Fruit fly (Drosophila melanogaster) whole organism, embryonic: Measurements from ENCODE around the gene CG1847.

Experiments
- CG1024 ChIP-seq: fragments of 200-800 bp; sonication (Bioruptor generic); IDR thresholded peaks from 2 replicates; pipeline ENCODE4 v1.3.6; 2022; ENCODE audit warnings: missing biosample characterization, missing genetic modification characterization
- CG11456 ChIP-seq: fragments of 200-800 bp; sonication (Bioruptor generic); IDR thresholded peaks from 3 replicates; pipeline ENCODE4 v1.3.6; 2022; ENCODE audit warnings: missing biosample characterization, missing genetic modification characterization
- CG14014 ChIP-seq: fragments of 200-800 bp; sonication (Bioruptor generic); IDR thresholded peaks from 2 replicates; pipeline ENCODE4 v1.3.6; 2022; ENCODE audit warnings: missing biosample characterization, missing genetic modification characterization
- CG9609 ChIP-seq: fragments of 200-800 bp; sonication (Bioruptor generic); optimal IDR thresholded peaks from 3 replicates; lab custom pipeline; 2016; ENCODE audit warnings: missing biosample characterization, missing genetic modification characterization
- Hr3 ChIP-seq: fragments of 200-800 bp; sonication (Bioruptor generic); optimal IDR thresholded peaks from 3 replicates; lab custom pipeline; 2016; ENCODE audit warnings: missing biosample characterization, missing genetic modification characterization
- Sry-δ ChIP-seq: fragments of 200-800 bp; sonication (Bioruptor generic); optimal IDR thresholded peaks from 2 replicates; lab custom pipeline; 2016; ENCODE audit warnings: missing biosample characterization, missing genetic modification characterization
- repo ChIP-seq: fragments of 200-800 bp; sonication (Bioruptor generic); optimal IDR thresholded peaks from 2 replicates; lab custom pipeline; 2016; ENCODE audit warnings: missing biosample characterization, missing genetic modification characterization
- slou ChIP-seq: fragments of 200-800 bp; sonication (Bioruptor generic); optimal IDR thresholded peaks from 3 replicates; lab custom pipeline; 2016; ENCODE audit warnings: missing biosample characterization, missing genetic modification characterization
- twi ChIP-seq: fragments of 200-800 bp; optimal IDR thresholded peaks from 2 replicates; lab custom pipeline; 2019; ENCODE audit warnings: missing biosample characterization, mild to moderate bottlenecking, missing genetic modification characterization, moderate library complexity

DNA sequence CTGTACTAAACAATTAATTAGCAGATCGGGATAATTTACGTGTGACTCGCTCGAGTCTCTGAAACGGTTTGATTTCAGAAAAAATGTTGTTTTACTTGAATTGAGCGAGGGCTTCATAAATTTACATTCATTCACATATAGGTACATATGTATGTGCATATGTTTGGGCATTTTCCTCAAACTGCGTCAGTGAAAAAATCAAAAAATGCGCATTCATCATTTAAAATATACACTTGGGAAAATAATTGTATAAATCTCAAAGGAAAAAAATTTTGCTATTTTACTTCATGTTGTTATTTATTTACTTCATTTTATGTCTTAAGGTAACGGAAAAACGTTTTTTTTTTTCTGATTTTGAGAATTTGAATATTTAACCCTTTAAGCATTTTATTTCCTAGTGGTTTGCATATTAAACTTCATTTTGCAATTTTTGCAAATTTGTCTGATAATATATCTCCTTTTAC lies 37.9 kb downstream of the CG1847 start, which contains the start of gene CG43156:
- TF ChIP-seq slou (GFP tag; lab: Kevin White, UChicago) = no peak
- no peak for TF ChIP-seq Sry-δ (GFP tag; lab: Kevin White, UChicago)
- no peak for TF ChIP-seq CG14014 (GFP tag; lab: Robert Waterston, UW)
- no peak for TF ChIP-seq twi (tag; lab: Kevin White, UChicago)
- no peak for TF ChIP-seq repo (GFP tag; lab: Kevin White, UChicago)
- TF ChIP-seq CG9609 (GFP tag; lab: Kevin White, UChicago) = no peak
- TF ChIP-seq CG1024 (GFP tag; lab: Robert Waterston, UW) = no peak
- no peak for TF ChIP-seq Hr3 (GFP tag; lab: Kevin White, UChicago)
- TF ChIP-seq CG11456 (GFP tag; lab: Robert Waterston, UW) = no peak
